Worm (Caenorhabditis elegans): Measurements from ENCODE around the gene hipr-1.
A peak's percentile ranks its signal among the peaks of the same experiment; 100 is the strongest.

Gene hipr-1

ce11 chrIII:8734327-8734885 is 14.4 kb downstream of the hipr-1 start (continued):
- TF ChIP-seq ceh-82 (tag; optimal IDR thresholded peaks at IDR 0.05): no peak

DNA sequence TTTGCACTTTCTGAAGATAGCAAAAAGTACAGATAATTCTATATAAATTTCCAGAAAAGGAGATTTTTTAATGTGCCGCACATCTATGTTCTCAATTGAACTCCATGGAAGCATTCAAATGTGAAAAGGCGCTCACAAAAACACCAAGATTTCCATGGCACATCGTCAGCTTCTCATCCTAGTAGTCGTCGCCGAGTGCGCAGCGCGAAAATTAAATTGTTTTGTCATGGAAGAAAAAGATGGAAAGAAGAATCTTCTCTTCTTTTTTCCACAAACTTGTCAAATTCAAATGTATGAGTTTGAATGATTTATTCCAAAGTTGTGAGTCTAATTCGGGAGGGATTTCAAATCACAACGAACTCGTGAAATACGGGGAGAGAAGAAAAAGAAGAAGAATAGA is 17.4 kb downstream of the hipr-1 start:
- TF ChIP-seq blmp-1 (tag; optimal IDR thresholded peaks at IDR 0.05; ENCODE audit: insufficient read depth): no peak
- TF ChIP-seq skn-1 (tag; optimal IDR thresholded peaks at IDR 0.05): no peak
- no peak for TF ChIP-seq peb-1 (tag; optimal IDR thresholded peaks at IDR 0.05)
- TF ChIP-seq ceh-16 (tag; optimal IDR thresholded peaks at IDR 0.05): no peak
- no peak for TF ChIP-seq elt-1 (tag; optimal IDR thresholded peaks at IDR 0.05)
- no peak for TF ChIP-seq lin-11 (tag; optimal IDR thresholded peaks at IDR 0.05)
- TF ChIP-seq sem-4 (tag; optimal IDR thresholded peaks at IDR 0.05): no peak
- peak; percentile 12 for TF ChIP-seq C34F6.9 (tag; optimal IDR thresholded peaks at IDR 0.05)

DNA sequence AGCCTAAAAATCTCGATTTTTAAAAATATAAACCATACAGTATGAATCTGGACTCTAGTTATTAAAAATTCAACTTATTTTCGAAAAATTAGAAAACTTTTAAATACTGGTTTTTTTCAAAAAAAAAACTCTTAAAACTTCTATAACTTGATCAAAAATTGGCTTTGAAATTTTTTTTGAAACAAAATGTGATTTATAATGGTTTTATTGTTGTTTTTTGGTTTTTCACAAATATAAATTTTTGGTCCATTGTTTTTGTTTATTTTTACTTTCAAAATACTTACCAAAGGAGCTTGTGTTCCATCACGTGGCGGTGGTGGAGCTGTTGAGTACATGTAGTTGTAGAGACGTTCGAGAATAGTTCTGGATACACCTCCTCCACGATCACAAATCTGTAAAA is 18.3 kb downstream of the hipr-1 start:
- TF ChIP-seq sma-9 (GFP tag; optimal IDR thresholded peaks at IDR 0.05): no peak
- no peak for TF ChIP-seq sma-9 (tag; optimal IDR thresholded peaks at IDR 0.05)
- TF ChIP-seq zag-1 (tag; optimal IDR thresholded peaks at IDR 0.05): no peak
- no peak for TF ChIP-seq R02D3.7 (tag; optimal IDR thresholded peaks at IDR 0.05)
- TF ChIP-seq fos-1 (tag; optimal IDR thresholded peaks at IDR 0.05): no peak
- TF ChIP-seq unc-62 (GFP tag; optimal IDR thresholded peaks at IDR 0.05): no peak
- TF ChIP-seq sma-3 (GFP tag; optimal IDR thresholded peaks at IDR 0.05): no peak
- TF ChIP-seq mdl-1 (tag; optimal IDR thresholded peaks at IDR 0.05): no peak
- TF ChIP-seq ztf-1 (GFP tag; conservative IDR thresholded peaks at IDR 0.05): no peak
- TF ChIP-seq lin-11 (tag; optimal IDR thresholded peaks at IDR 0.05): no peak
- TF ChIP-seq blmp-1 (tag; optimal IDR thresholded peaks at IDR 0.05; ENCODE audit: insufficient read depth): no peak
- no peak for TF ChIP-seq elt-3 (tag; optimal IDR thresholded peaks at IDR 0.05)

DNA sequence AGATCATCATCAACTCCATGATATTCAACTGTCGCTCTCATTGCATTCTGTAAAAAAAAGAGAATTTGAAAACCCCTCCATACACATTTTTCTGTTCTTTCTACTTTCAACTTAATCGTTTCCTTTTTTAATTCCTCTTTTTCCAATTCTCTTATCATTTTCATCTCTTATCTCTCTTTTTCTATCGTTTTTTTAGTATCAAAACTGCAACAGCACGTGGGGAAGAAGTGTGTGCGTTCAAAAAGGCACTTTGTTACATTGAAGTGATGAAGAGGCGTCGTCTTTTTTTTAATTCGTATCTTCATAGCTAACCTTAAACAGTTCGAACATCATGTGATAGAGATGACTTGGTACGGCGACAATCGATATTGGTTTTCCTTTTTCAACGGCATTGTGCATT is 19.1 kb downstream of the hipr-1 start:
- TF ChIP-seq ztf-11 (tag; optimal IDR thresholded peaks at IDR 0.05): no peak
- no peak for TF ChIP-seq nhr-6 (tag; optimal IDR thresholded peaks at IDR 0.05)
- no peak for TF ChIP-seq ztf-1 (GFP tag; conservative IDR thresholded peaks at IDR 0.05)
- peak; percentile 88 for TF ChIP-seq nhr-25 (tag; optimal IDR thresholded peaks at IDR 0.05)
- no peak for TF ChIP-seq unc-55 (GFP tag; optimal IDR thresholded peaks at IDR 0.05)
- TF ChIP-seq crh-2 (tag; optimal IDR thresholded peaks at IDR 0.05): peak; percentile 84
- TF ChIP-seq sma-3 (GFP tag; optimal IDR thresholded peaks at IDR 0.05): peak; percentile 79
- TF ChIP-seq lin-11 (tag; optimal IDR thresholded peaks at IDR 0.05): no peak
- no peak for TF ChIP-seq unc-62 (GFP tag; optimal IDR thresholded peaks at IDR 0.05)
- no peak for TF ChIP-seq ceh-16 (tag; optimal IDR thresholded peaks at IDR 0.05)
- no peak for TF ChIP-seq lin-39 (tag; optimal IDR thresholded peaks at IDR 0.05)
- no peak for TF ChIP-seq dmd-4 (tag; optimal IDR thresholded peaks at IDR 0.05)
- no peak for TF ChIP-seq R02D3.7 (tag; optimal IDR thresholded peaks at IDR 0.05)
- TF ChIP-seq ama-1 (optimal IDR thresholded peaks at IDR 0.05): no peak
- peak; percentile 54 for TF ChIP-seq F13H6.1 (tag; optimal IDR thresholded peaks at IDR 0.05)
- no peak for TF ChIP-seq mbf-1 (tag; optimal IDR thresholded peaks at IDR 0.05)
- TF ChIP-seq elt-1 (tag; optimal IDR thresholded peaks at IDR 0.05): no peak
- no peak for TF ChIP-seq mab-5 (tag; optimal IDR thresholded peaks at IDR 0.05)
- TF ChIP-seq C34F6.9 (tag; optimal IDR thresholded peaks at IDR 0.05): no peak
- TF ChIP-seq peb-1 (tag; optimal IDR thresholded peaks at IDR 0.05): no peak
- peak; percentile 75 for TF ChIP-seq nhr-21 (tag; optimal IDR thresholded peaks at IDR 0.05)
- no peak for TF ChIP-seq nhr-237 (tag; optimal IDR thresholded peaks at IDR 0.05)
- no peak for TF ChIP-seq alr-1 (tag; optimal IDR thresholded peaks at IDR 0.05)
- no peak for TF ChIP-seq nhr-10 (tag; optimal IDR thresholded peaks at IDR 0.05)
- no peak for TF ChIP-seq nhr-23 (tag; optimal IDR thresholded peaks at IDR 0.05)
- no peak for TF ChIP-seq unc-39 (tag; optimal IDR thresholded peaks at IDR 0.05)
- no peak for TF ChIP-seq lin-13 (GFP tag; optimal IDR thresholded peaks at IDR 0.05)
- TF ChIP-seq nhr-129 (tag; optimal IDR thresholded peaks at IDR 0.05): peak; percentile 37
- no peak for TF ChIP-seq Y55F3AM.14 (GFP tag; optimal IDR thresholded peaks at IDR 0.05)
- TF ChIP-seq mdl-1 (tag; optimal IDR thresholded peaks at IDR 0.05): peak; percentile 46 to 78
- TF ChIP-seq blmp-1 (tag; optimal IDR thresholded peaks at IDR 0.05; ENCODE audit: insufficient read depth): peak; percentile 47
- peak; percentile 23 for TF ChIP-seq sem-4 (tag; optimal IDR thresholded peaks at IDR 0.05)
- TF ChIP-seq nhr-12 (tag; optimal IDR thresholded peaks at IDR 0.05): no peak
- peak; percentile 95 for TF ChIP-seq fos-1 (tag; optimal IDR thresholded peaks at IDR 0.05)
- TF ChIP-seq zag-1 (tag; optimal IDR thresholded peaks at IDR 0.05): no peak
- no peak for TF ChIP-seq skn-1 (tag; optimal IDR thresholded peaks at IDR 0.05)
- TF ChIP-seq nhr-77 (tag; optimal IDR thresholded peaks at IDR 0.05): no peak
- TF ChIP-seq elt-3 (tag; optimal IDR thresholded peaks at IDR 0.05): no peak
- TF ChIP-seq aly-2 (tag; optimal IDR thresholded peaks at IDR 0.05): no peak
- no peak for TF ChIP-seq snpc-4 (tag; optimal IDR thresholded peaks at IDR 0.05)
- peak; percentile 95 for TF ChIP-seq sma-9 (GFP tag; optimal IDR thresholded peaks at IDR 0.05)
- no peak for TF ChIP-seq sma-9 (tag; optimal IDR thresholded peaks at IDR 0.05)
- no peak for TF ChIP-seq nhr-11 (tag; optimal IDR thresholded peaks at IDR 0.05)
- no peak for TF ChIP-seq ZK546.5 (tag; optimal IDR thresholded peaks at IDR 0.05)
- TF ChIP-seq egl-27 (tag; optimal IDR thresholded peaks at IDR 0.05): no peak
- TF ChIP-seq ceh-82 (tag; optimal IDR thresholded peaks at IDR 0.05): no peak
